Worm (Caenorhabditis elegans): ENCODE data around the gene str-151.
A peak's percentile ranks its signal among the peaks of the same experiment; 100 is the strongest.

The str-151 gene

DNA sequence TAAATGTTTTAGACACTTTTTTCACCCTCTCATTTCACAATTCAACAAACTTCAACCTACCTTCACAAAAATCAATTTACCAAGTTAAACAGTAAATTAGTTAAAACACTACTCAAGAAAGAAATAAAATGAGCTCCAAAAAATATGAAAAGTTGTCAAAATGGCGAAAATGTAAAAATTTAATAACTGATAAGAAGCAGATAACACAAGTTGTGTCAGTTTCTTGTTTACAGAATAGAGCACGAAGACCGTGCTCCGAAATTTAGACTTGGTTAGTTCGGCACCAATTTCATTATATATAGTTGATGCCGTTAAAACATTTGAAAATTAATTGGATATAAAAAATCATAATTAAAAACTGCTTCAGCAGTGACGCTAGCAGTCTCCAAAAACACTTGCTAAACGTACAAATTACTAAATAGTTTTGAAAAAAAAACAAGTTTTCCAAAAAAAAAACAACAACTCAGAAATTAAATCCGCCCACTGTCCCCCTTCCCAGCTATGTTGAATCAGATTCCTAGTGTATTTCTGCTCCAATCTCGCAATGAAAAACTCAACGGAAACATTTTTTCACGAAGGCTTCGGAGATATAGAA lies 34.9 kb downstream of the str-151 start, which contains the start of gene srw-54:
Gene srw-54 (plus strand): TSS at position 545 of the 595 bp plus-strand sequence.
- peak; percentile 29 for TF ChIP-seq pqm-1 (tag; optimal IDR thresholded peaks at IDR 0.05)
- no peak for TF ChIP-seq zip-2 (tag; optimal IDR thresholded peaks at IDR 0.05)
- peak; percentile 23 for TF ChIP-seq dve-1 (tag; optimal IDR thresholded peaks at IDR 0.05; ENCODE audit: insufficient read depth)
- TF ChIP-seq dmd-6 (GFP tag; IDR thresholded peaks at IDR 0.05) = peak; percentile 38; the same call in 1 of the 2 replicates
- TF ChIP-seq daf-16 (GFP tag; optimal IDR thresholded peaks at IDR 0.05) = no peak
- TF ChIP-seq daf-16 (tag; optimal IDR thresholded peaks at IDR 0.05) = peak; percentile 92
- no peak for TF ChIP-seq F44E2.7 (GFP tag; IDR thresholded peaks at IDR 0.05)
- TF ChIP-seq nhr-28 (tag; optimal IDR thresholded peaks at IDR 0.05) = peak; percentile 59

DNA sequence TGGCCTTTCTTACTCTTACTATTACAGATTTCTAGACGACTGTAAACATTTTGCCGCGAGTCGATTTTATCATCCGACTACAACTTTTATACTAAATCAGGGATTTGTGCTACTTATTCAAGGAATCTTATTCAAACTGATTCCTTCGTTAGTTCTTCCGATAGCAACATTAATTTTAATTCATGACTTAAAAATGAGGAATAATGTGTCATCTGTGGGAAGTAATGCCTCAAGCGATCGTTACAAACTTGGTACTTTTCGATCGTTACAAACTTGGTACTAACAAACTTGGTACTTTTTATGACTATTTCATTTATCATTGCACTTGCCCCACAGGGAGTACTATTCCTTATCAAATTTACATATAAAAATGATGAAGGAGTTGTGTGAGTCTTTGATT lies 41.5 kb downstream of the str-151 start, which contains the start of gene Y70C5A.4:
Gene Y70C5A.4 (plus strand): TSS at position 301 of the 400 bp plus-strand sequence.
- TF ChIP-seq nhr-41 (GFP tag; IDR thresholded peaks at IDR 0.05) (no peak), nhr-77 (tag; optimal IDR thresholded peaks at IDR 0.05) (no peak), spr-1 (tag; optimal IDR thresholded peaks at IDR 0.05) (no peak), madf-9 (GFP tag; conservative IDR thresholded peaks at IDR 0.05) (no peak), F37D6.2 (tag; optimal IDR thresholded peaks at IDR 0.05) (no peak), ctbp-1 (GFP tag; IDR thresholded peaks at IDR 0.05) (no peak), hmg-1.1 (GFP tag; IDR thresholded peaks at IDR 0.05) (no peak), cey-2 (tag; optimal IDR thresholded peaks at IDR 0.05; ENCODE audit: borderline replicate concordance, insufficient read depth) (no peak)

DNA sequence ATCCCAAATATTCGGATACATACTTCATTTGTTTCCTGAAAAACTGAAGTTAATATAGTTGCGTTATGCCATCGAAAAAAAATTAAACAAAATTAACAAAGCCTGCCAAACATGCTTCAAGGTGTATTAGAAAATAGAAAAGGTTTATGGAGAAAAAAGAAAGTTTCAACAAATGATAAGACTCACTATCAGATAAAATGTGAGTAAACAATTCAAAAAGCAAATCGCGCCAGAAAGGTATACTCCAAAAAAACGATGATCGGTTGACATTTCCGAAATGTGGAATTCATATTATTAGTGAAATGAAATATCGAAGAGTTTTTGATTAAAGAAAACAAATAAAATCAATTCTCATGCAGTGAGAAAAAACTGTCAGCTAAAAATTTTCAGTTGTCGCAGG lies 44.9 kb downstream of the str-151 start, which contains the start of gene Y70C5A.3:
Gene Y70C5A.3 (minus strand): TSS at position 50 of the 400 bp plus-strand sequence.
- TF ChIP-seq daf-16 (GFP tag; optimal IDR thresholded peaks at IDR 0.05) = no peak
- peak; percentile 92 for TF ChIP-seq daf-16 (tag; optimal IDR thresholded peaks at IDR 0.05)
- peak in 1 of 2 experiments; percentile 76 for TF ChIP-seq unc-62 (GFP tag; optimal IDR thresholded peaks at IDR 0.05 in 1 of 2)
- no peak for TF ChIP-seq unc-62 (tag; optimal IDR thresholded peaks at IDR 0.05)
- peak; percentile 42 for TF ChIP-seq dve-1 (tag; optimal IDR thresholded peaks at IDR 0.05; ENCODE audit: insufficient read depth)
- no peak for TF ChIP-seq ctbp-1 (GFP tag; IDR thresholded peaks at IDR 0.05)
- no peak for TF ChIP-seq unc-130 (GFP tag; optimal IDR thresholded peaks at IDR 0.05)
- TF ChIP-seq pqm-1 (tag; optimal IDR thresholded peaks at IDR 0.05) = peak; percentile 34

ce11 chrV:16621894-16622293 lies 45.9 kb downstream of the str-151 start:
- no peak for TF ChIP-seq zip-2 (tag; optimal IDR thresholded peaks at IDR 0.05)
- TF ChIP-seq pqm-1 (tag; optimal IDR thresholded peaks at IDR 0.05) = no peak
- no peak for TF ChIP-seq dmd-8 (GFP tag; IDR thresholded peaks at IDR 0.05)
- 0 out of 2 replicates have a peak, but pooled peaks have one; percentile 53 for TF ChIP-seq D1046.2 (GFP tag; IDR thresholded peaks at IDR 0.05)
- TF ChIP-seq T26A8.4 (GFP tag; IDR thresholded peaks at IDR 0.05) = peak; percentile 27; the same call in 1 of the 2 replicates
- no peak for TF ChIP-seq ceh-20 (GFP tag; IDR thresholded peaks at IDR 0.05)
- TF ChIP-seq spr-1 (tag; optimal IDR thresholded peaks at IDR 0.05) = no peak
- TF ChIP-seq spr-3 (GFP tag; optimal IDR thresholded peaks at IDR 0.05) = peak; percentile 33
- no peak for TF ChIP-seq nhr-77 (tag; optimal IDR thresholded peaks at IDR 0.05)
- no peak for TF ChIP-seq lin-13 (GFP tag; optimal IDR thresholded peaks at IDR 0.05)
- no peak for TF ChIP-seq daf-16 (GFP tag; optimal IDR thresholded peaks at IDR 0.05)
- TF ChIP-seq daf-16 (tag; optimal IDR thresholded peaks at IDR 0.05) = no peak
- TF ChIP-seq zfp-3 (GFP tag; conservative IDR thresholded peaks at IDR 0.05) = no peak
- no peak for TF ChIP-seq nhr-237 (tag; optimal IDR thresholded peaks at IDR 0.05)
- TF ChIP-seq nhr-11 (tag; optimal IDR thresholded peaks at IDR 0.05) = no peak
- no peak for TF ChIP-seq lsy-2 (tag; optimal IDR thresholded peaks at IDR 0.05)
- no peak for TF ChIP-seq ceh-62 (tag; optimal IDR thresholded peaks at IDR 0.05)
- no peak for TF ChIP-seq egl-27 (tag; optimal IDR thresholded peaks at IDR 0.05)
- TF ChIP-seq arid-1 (GFP tag; conservative IDR thresholded peaks at IDR 0.05) = peak; percentile 49; the same call in 1 of the 2 replicates
- no peak for TF ChIP-seq egl-43 (GFP tag; IDR thresholded peaks at IDR 0.05)
- no peak for TF ChIP-seq nhr-76 (tag; optimal IDR thresholded peaks at IDR 0.05)
- no peak for TF ChIP-seq ctbp-1 (GFP tag; IDR thresholded peaks at IDR 0.05)
- peak; percentile 54; the same call in 1 of the 2 replicates for TF ChIP-seq vab-7 (GFP tag; IDR thresholded peaks at IDR 0.05)
- no peak for TF ChIP-seq nhr-48 (tag; optimal IDR thresholded peaks at IDR 0.05)
- TF ChIP-seq dpl-1 (GFP tag; optimal IDR thresholded peaks at IDR 0.05) = no peak
- no peak for TF ChIP-seq nhr-6 (tag; optimal IDR thresholded peaks at IDR 0.05)
- no peak for TF ChIP-seq Y5F2A.4 (GFP tag; optimal IDR thresholded peaks at IDR 0.05)
- no peak for TF ChIP-seq mep-1 (tag; optimal IDR thresholded peaks at IDR 0.05)
- TF ChIP-seq nhr-28 (tag; optimal IDR thresholded peaks at IDR 0.05) = no peak
- peak; percentile 1 for TF ChIP-seq nhr-111 (GFP tag; optimal IDR thresholded peaks at IDR 0.05)
- no peak for TF ChIP-seq zag-1 (tag; optimal IDR thresholded peaks at IDR 0.05)
- TF ChIP-seq nhr-25 (tag; optimal IDR thresholded peaks at IDR 0.05; ENCODE audit: borderline replicate concordance, insufficient read depth) = no peak

Data from whole organism, L4 larva.